Worm (Caenorhabditis elegans) whole organism, young adult: ENCODE results near the gene tag-243.

Source experiments
- B0035.1 ChIP-seq: sonication (generic microtip); optimal IDR thresholded peaks from 2 replicates; lab custom pipeline; 2016; ENCODE audit warnings: missing genetic modification characterization, mild to moderate bottlenecking, missing compliant biosample characterization, missing genotype, missing genetic modification reagents
- C17E4.6 ChIP-seq: fragments of 200-800 bp; sonication (Bioruptor generic); IDR thresholded peaks from 2 replicates; pipeline ENCODE4 v1.3.6; 2022; ENCODE audit warnings: missing genetic modification reagents, missing genetic modification characterization, missing compliant biosample characterization
- D2030.7 ChIP-seq: fragments of 200-800 bp; sonication (Bioruptor generic); IDR thresholded peaks from 2 replicates; pipeline ENCODE4 v1.3.6; 2022; ENCODE audit warnings: missing genetic modification reagents, missing genetic modification characterization, missing compliant biosample characterization
- F10E7.11 ChIP-seq: sonication (generic microtip); optimal IDR thresholded peaks from 2 replicates; lab custom pipeline; 2017; ENCODE audit warnings: mild to moderate bottlenecking, missing genetic modification characterization, moderate library complexity, missing compliant biosample characterization
- F33H1.4 ChIP-seq: fragments of 200-800 bp; sonication (Bioruptor generic); IDR thresholded peaks from 2 replicates; pipeline ENCODE4 v1.3.6; 2022; ENCODE audit warnings: missing genetic modification reagents, missing genetic modification characterization, missing compliant biosample characterization
- F49E8.2 ChIP-seq: sonication (generic microtip); optimal IDR thresholded peaks from 3 replicates; lab custom pipeline; 2017; ENCODE audit warnings: missing genetic modification characterization, mild to moderate bottlenecking, missing compliant biosample characterization, antibody characterized with exemption, moderate library complexity; ENCODE audit not compliant: insufficient read depth
- F52B5.7 ChIP-seq: sonication (generic microtip); optimal IDR thresholded peaks from 2 replicates; lab custom pipeline; 2016; ENCODE audit warnings: mild to moderate bottlenecking, missing genetic modification characterization, missing compliant biosample characterization
- F55B11.4 ChIP-seq: sonication (generic microtip); optimal IDR thresholded peaks from 2 replicates; lab custom pipeline; 2016; ENCODE audit warnings: missing compliant biosample characterization, missing genetic modification characterization, borderline replicate concordance; ENCODE audit not compliant: insufficient read depth
- T07F8.4 ChIP-seq: sonication (generic microtip); optimal IDR thresholded peaks from 2 replicates; lab custom pipeline; 2016; ENCODE audit warnings: mild to moderate bottlenecking, missing genetic modification characterization, moderate library complexity, missing compliant biosample characterization
- Y53F4B.3 ChIP-seq: fragments of 200-800 bp; sonication (Bioruptor generic); IDR thresholded peaks from 2 replicates; pipeline ENCODE4 v1.3.6; 2022; ENCODE audit warnings: missing genetic modification reagents, missing genetic modification characterization, missing compliant biosample characterization
- aptf-2 ChIP-seq: fragments of 200-800 bp; sonication (Bioruptor generic); conservative IDR thresholded peaks from 2 replicates; pipeline ENCODE4 v1.3.6; 2022; ENCODE audit warnings: missing genetic modification reagents, missing genetic modification characterization, missing compliant biosample characterization
- atf-7 ChIP-seq: sonication (generic microtip); optimal IDR thresholded peaks from 2 replicates; lab custom pipeline; 2017; ENCODE audit warnings: mild to moderate bottlenecking, missing genetic modification characterization, missing compliant biosample characterization
- attf-3 ChIP-seq: fragments of 200-800 bp; sonication (Bioruptor generic); conservative IDR thresholded peaks from 2 replicates; pipeline ENCODE4 v1.3.6; 2022; ENCODE audit warnings: missing genetic modification reagents, missing genetic modification characterization, missing compliant biosample characterization
- cebp-2 ChIP-seq: fragments of 200-800 bp; sonication (Bioruptor generic); IDR thresholded peaks from 2 replicates; pipeline ENCODE4 v1.3.6; 2022; ENCODE audit warnings: missing genetic modification characterization, missing compliant biosample characterization
- ceh-91 ChIP-seq: fragments of 200-800 bp; sonication (Bioruptor generic); IDR thresholded peaks from 2 replicates; pipeline ENCODE4 v1.3.6; 2022; ENCODE audit warnings: missing genetic modification reagents, missing genetic modification characterization, missing compliant biosample characterization
- dox-1 ChIP-seq: fragments of 200-800 bp; sonication (Bioruptor generic); IDR thresholded peaks from 2 replicates; pipeline ENCODE4 v1.3.6; 2022; ENCODE audit warnings: missing genetic modification reagents, missing genetic modification characterization, missing compliant biosample characterization
- dpl-1 ChIP-seq: fragments of 150-350 bp; optimal IDR thresholded peaks from 2 replicates; lab custom pipeline; 2014; ENCODE audit warnings: missing biosample characterization, missing genetic modification reagents, missing genetic modification characterization
- efl-1 ChIP-seq: fragments of 150-350 bp; optimal IDR thresholded peaks from 2 replicates; lab custom pipeline; 2014; ENCODE audit warnings: missing biosample characterization, missing genetic modification reagents, missing genetic modification characterization
- ekl-4 ChIP-seq: fragments of 200-800 bp; sonication (Bioruptor generic); IDR thresholded peaks from 2 replicates; pipeline ENCODE4 v1.3.6; 2022; ENCODE audit warnings: missing genetic modification reagents, missing genetic modification characterization, missing compliant biosample characterization
- ets-4 ChIP-seq: fragments of 200-800 bp; sonication (Bioruptor generic); optimal IDR thresholded peaks from 2 replicates; lab custom pipeline; 2018; ENCODE audit warnings: mild to moderate bottlenecking, missing genetic modification characterization, missing compliant biosample characterization
- him-1 ChIP-seq: sonication (generic microtip); optimal IDR thresholded peaks from 2 replicates; lab custom pipeline; 2016; ENCODE audit warnings: missing genotype, missing genetic modification reagents, missing genetic modification characterization, missing compliant biosample characterization
- hmg-1.2 ChIP-seq: fragments of 200-800 bp; sonication (Bioruptor generic); IDR thresholded peaks from 2 replicates; pipeline ENCODE4 v1.3.6; 2022; ENCODE audit warnings: missing genetic modification reagents, missing genetic modification characterization, missing compliant biosample characterization
- let-526 ChIP-seq: fragments of 200-800 bp; sonication (Bioruptor generic); IDR thresholded peaks from 2 replicates; pipeline ENCODE4 v1.3.6; 2022; ENCODE audit warnings: missing genetic modification reagents, missing genetic modification characterization, missing compliant biosample characterization
- let-607 ChIP-seq, 2 experiments: fragments of 200-800 bp in 1 of 2; sonication (Bioruptor generic) in 1 of 2; sonication (generic microtip) in 1 of 2; optimal IDR thresholded peaks; 2 replicates each; lab custom pipeline; 2016 to 2018; ENCODE audit warnings: mild to moderate bottlenecking in 2 of 2, missing compliant biosample characterization in 2 of 2, missing genetic modification characterization in 2 of 2, moderate library complexity in 2 of 2, missing genotype in 1 of 2
- lin-54 ChIP-seq: fragments of 200-800 bp; sonication (Bioruptor generic); optimal IDR thresholded peaks from 2 replicates; lab custom pipeline; 2018; ENCODE audit warnings: mild to moderate bottlenecking, missing genetic modification characterization, missing compliant biosample characterization
- lsl-1 ChIP-seq: fragments of 200-800 bp; sonication (Bioruptor generic); optimal IDR thresholded peaks from 2 replicates; lab custom pipeline; 2018; ENCODE audit warnings: mild to moderate bottlenecking, missing genetic modification characterization, moderate library complexity, missing compliant biosample characterization
- madf-10 ChIP-seq: sonication (generic microtip); optimal IDR thresholded peaks from 2 replicates; lab custom pipeline; 2016; ENCODE audit warnings: mild to moderate bottlenecking, missing genetic modification characterization, missing compliant biosample characterization
- madf-3 ChIP-seq: fragments of 200-800 bp; sonication (Bioruptor generic); IDR thresholded peaks from 2 replicates; pipeline ENCODE4 v1.3.6; 2022; ENCODE audit warnings: missing genetic modification reagents, missing genetic modification characterization, missing compliant biosample characterization
- madf-6 ChIP-seq: fragments of 200-800 bp; sonication (Bioruptor generic); IDR thresholded peaks from 2 replicates; pipeline ENCODE4 v1.3.6; 2022; ENCODE audit warnings: missing genetic modification reagents, missing genetic modification characterization, missing compliant biosample characterization
- madf-8 ChIP-seq: fragments of 200-800 bp; sonication (Bioruptor generic); conservative IDR thresholded peaks from 2 replicates; pipeline ENCODE4 v1.3.6; 2022; ENCODE audit warnings: missing genetic modification reagents, missing genetic modification characterization, missing compliant biosample characterization
- mcd-1 ChIP-seq: fragments of 200-800 bp; sonication (Bioruptor generic); IDR thresholded peaks from 2 replicates; pipeline ENCODE4 v1.3.6; 2022; ENCODE audit warnings: missing genetic modification reagents, missing genetic modification characterization, missing compliant biosample characterization
- nfya-2 ChIP-seq: fragments of 200-800 bp; sonication (Bioruptor generic); IDR thresholded peaks from 2 replicates; pipeline ENCODE4 v1.3.6; 2022; ENCODE audit warnings: missing genetic modification reagents, missing genetic modification characterization, missing compliant biosample characterization
- nhr-179 ChIP-seq: sonication (generic microtip); optimal IDR thresholded peaks from 2 replicates; lab custom pipeline; 2016; ENCODE audit warnings: mild to moderate bottlenecking, missing genetic modification characterization, missing compliant biosample characterization
- nhr-80 ChIP-seq: sonication (generic microtip); optimal IDR thresholded peaks from 2 replicates; lab custom pipeline; 2016; ENCODE audit warnings: missing genetic modification characterization, missing compliant biosample characterization
- nhr-90 ChIP-seq: sonication (generic microtip); optimal IDR thresholded peaks from 2 replicates; lab custom pipeline; 2016; ENCODE audit warnings: missing genotype, mild to moderate bottlenecking, missing genetic modification characterization, missing compliant biosample characterization
- pha-4 ChIP-seq: fragments of 150-350 bp; sonication (generic microtip); optimal IDR thresholded peaks from 2 replicates; lab custom pipeline; 2014; ENCODE audit warnings: missing biosample characterization, missing genetic modification reagents, missing genetic modification characterization
- rcor-1 ChIP-seq: fragments of 200-800 bp; sonication (Bioruptor generic); IDR thresholded peaks from 2 replicates; pipeline ENCODE4 v1.3.6; 2022; ENCODE audit warnings: missing genetic modification reagents, missing genetic modification characterization, missing compliant biosample characterization
- sea-2 ChIP-seq: fragments of 200-800 bp; sonication (Bioruptor generic); IDR thresholded peaks from 2 replicates; pipeline ENCODE4 v1.3.6; 2022; ENCODE audit warnings: missing genetic modification characterization, missing compliant biosample characterization
- snpc-1.3 ChIP-seq: sonication (generic microtip); optimal IDR thresholded peaks from 2 replicates; lab custom pipeline; 2017; ENCODE audit warnings: missing genetic modification characterization, mild to moderate bottlenecking, missing compliant biosample characterization, antibody characterized with exemption, moderate library complexity, missing genotype, missing genetic modification reagents; ENCODE audit not compliant: insufficient read depth
- snpc-3.4 ChIP-seq: sonication (generic microtip); optimal IDR thresholded peaks from 2 replicates; lab custom pipeline; 2017; ENCODE audit warnings: missing genetic modification characterization, mild to moderate bottlenecking, missing compliant biosample characterization, antibody characterized with exemption, moderate library complexity, missing genotype, missing genetic modification reagents
- snpc-4 ChIP-seq, 5 experiments: fragments of 150-350 bp in 1 of 5; sonication (generic microtip) in 4 of 5; optimal IDR thresholded peaks; 2 replicates each; lab custom pipeline; 2014 to 2018; ENCODE audit warnings: missing genetic modification characterization in 5 of 5, missing biosample characterization in 3 of 5, antibody characterized with exemption in 2 of 5, mild to moderate bottlenecking in 2 of 5, missing compliant biosample characterization in 2 of 5, missing genotype in 2 of 5, moderate library complexity in 2 of 5, missing genetic modification reagents in 1 of 5
- somi-1 ChIP-seq: fragments of 200-800 bp; sonication (Bioruptor generic); optimal IDR thresholded peaks from 2 replicates; lab custom pipeline; 2018; ENCODE audit warnings: mild to moderate bottlenecking, missing genetic modification characterization, missing compliant biosample characterization
- sptf-2 ChIP-seq: fragments of 200-800 bp; sonication (Bioruptor generic); optimal IDR thresholded peaks from 2 replicates; lab custom pipeline; 2018; ENCODE audit warnings: mild to moderate bottlenecking, missing genetic modification characterization, missing compliant biosample characterization
- xnd-1 ChIP-seq: sonication (generic microtip); optimal IDR thresholded peaks from 2 replicates; lab custom pipeline; 2016; ENCODE audit warnings: missing genotype, missing genetic modification reagents, missing genetic modification characterization, missing compliant biosample characterization
- ztf-18 ChIP-seq: sonication (generic microtip); optimal IDR thresholded peaks from 2 replicates; lab custom pipeline; 2016; ENCODE audit warnings: missing genotype, mild to moderate bottlenecking, missing genetic modification characterization, missing compliant biosample characterization
- ztf-26 ChIP-seq: sonication (generic microtip); optimal IDR thresholded peaks from 2 replicates; lab custom pipeline; 2017; ENCODE audit warnings: missing genetic modification characterization, missing compliant biosample characterization

The tag-243 gene

ce11 chrIII:4649811-4650544, 38.3 kb downstream of the tag-243 start, which contains the start of gene ppm-2:
Gene ppm-2, plus strand, starts transcription at chrIII:4650494.
- TF ChIP-seq F49E8.2 (tag; lab: Kevin White, UChicago) (peak; percentile 87), him-1 (peak; percentile 54), xnd-1 (tag; lab: Kevin White, UChicago) (peak; percentile 97), nhr-80 (tag; lab: Kevin White, UChicago) (peak; percentile 31), dpl-1 (GFP tag; lab: Kevin White, UChicago) (peak; percentile 38), Y53F4B.3 (0 out of 2 replicates have a peak, but pooled peaks have one; percentile 10), sptf-2 (GFP tag; lab: Kevin White, UChicago) (no peak), lin-54 (GFP tag; lab: Kevin White, UChicago) (peak; percentile 1), hmg-1.2 (GFP tag; lab: Robert Waterston, UW) (peak; percentile 17; the same call in 1 of the 2 replicates), pha-4 (tag; lab: Kevin White, UChicago) (no peak), madf-10 (no peak), F33H1.4 (GFP tag; lab: Robert Waterston, UW) (peak; percentile 97), nfya-2 (GFP tag; lab: Robert Waterston, UW) (no peak), snpc-1.3 (tag; lab: Kevin White, UChicago) (peak; percentile 21), atf-7 (tag; lab: Kevin White, UChicago) (peak; percentile 20), madf-3 (GFP tag; lab: Robert Waterston, UW) (0 out of 2 replicates have a peak, but pooled peaks have one; percentile 2), lsl-1 (GFP tag; lab: Kevin White, UChicago) (peak; percentile 99), D2030.7 (GFP tag; lab: Robert Waterston, UW) (peak; percentile 76), F52B5.7 (no peak), mcd-1 (GFP tag; lab: Robert Waterston, UW) (0 out of 2 replicates have a peak, but pooled peaks have one; percentile 13), ekl-4 (GFP tag; lab: Robert Waterston, UW) (0 out of 2 replicates have a peak, but pooled peaks have one; percentile 58), ceh-91 (GFP tag; lab: Robert Waterston, UW) (peak; percentile 87), let-607 (tag; optimal IDR thresholded peaks at IDR 0.05; lab: Kevin White, UChicago) (peak in 1 of 2 experiments; percentile 25), madf-6 (peak; percentile 100), aptf-2 (0 out of 2 replicates have a peak, but pooled peaks have one; percentile 59), sea-2 (no peak), nhr-90 (tag; lab: Kevin White, UChicago) (no peak), efl-1 (GFP tag; lab: Kevin White, UChicago) (peak; percentile 50), attf-3 (no peak), ets-4 (no peak), madf-8 (GFP tag; lab: Robert Waterston, UW) (peak; percentile 100), let-526 (GFP tag; lab: Robert Waterston, UW) (0 out of 2 replicates have a peak, but pooled peaks have one; percentile 35), snpc-3.4 (tag; lab: Kevin White, UChicago) (peak; percentile 53), rcor-1 (GFP tag; lab: Robert Waterston, UW) (peak; percentile 43; the same call in 1 of the 2 replicates)

ce11 chrIII:4649363-4649768, 38.9 kb downstream of the tag-243 start:
- TF ChIP-seq attf-3, result peak; percentile 60; the same call in 1 of the 2 replicates
- TF ChIP-seq F55B11.4 (tag; lab: Kevin White, UChicago), result no peak
- TF ChIP-seq ztf-26 (tag; lab: Kevin White, UChicago), result peak; percentile 94
- peak; percentile 60 for TF ChIP-seq B0035.1 (tag; lab: Kevin White, UChicago)
- TF ChIP-seq T07F8.4, result no peak
- peak; percentile 16 for TF ChIP-seq snpc-4 (GFP tag; optimal IDR thresholded peaks at IDR 0.05; lab: Kevin White, UChicago)
- peak; percentile 33 to 71 (median 52) for TF ChIP-seq snpc-4 (tag; optimal IDR thresholded peaks at IDR 0.05; lab: Kevin White, UChicago)
- TF ChIP-seq F10E7.11 (tag; lab: Kevin White, UChicago), result no peak
- no peak for TF ChIP-seq cebp-2 (GFP tag; lab: Robert Waterston, UW)
- TF ChIP-seq ztf-18 (tag; lab: Kevin White, UChicago), result peak; percentile 65
- TF ChIP-seq C17E4.6 (GFP tag; lab: Robert Waterston, UW), result no peak; the same call in 1 of the 2 replicates
- no peak for TF ChIP-seq nhr-179
- TF ChIP-seq dox-1 (GFP tag; lab: Robert Waterston, UW), result peak; percentile 74
- peak; percentile 89 for TF ChIP-seq mcd-1 (GFP tag; lab: Robert Waterston, UW)
- peak; percentile 95 for TF ChIP-seq somi-1 (GFP tag; lab: Kevin White, UChicago)
